Fruit fly (Drosophila melanogaster) whole organism, pupa: ENCODE results near the gene U2af50.

Experiments used
- CG17806 ChIP-seq: fragments of 200-800 bp; sonication (Bioruptor generic); optimal IDR thresholded peaks from 2 replicates; lab custom pipeline; 2018; ENCODE audit warnings: missing biosample characterization, mild to moderate bottlenecking, missing genetic modification characterization, moderate library complexity
- EcR ChIP-seq: fragments of 200-800 bp; sonication (Bioruptor generic); optimal IDR thresholded peaks from 3 replicates; lab custom pipeline; 2019; ENCODE audit warnings: missing biosample characterization, missing genetic modification characterization, mild to moderate bottlenecking, moderate library complexity, missing genetic modification reagents
- Ets98B ChIP-seq: fragments of 200-800 bp; sonication (Bioruptor generic); IDR thresholded peaks from 2 replicates; pipeline ENCODE4 v1.3.6; 2022; ENCODE audit warnings: missing biosample characterization, missing genetic modification characterization

dm6 chrX:16318858-16319557 is 39.8 kb downstream of the U2af50 start:
- TF ChIP-seq CG17806 (tag; lab: Kevin White, UChicago), result peak; percentile 77
- peak; percentile 94 for TF ChIP-seq EcR (GFP tag; lab: Kevin White, UChicago)
- peak; percentile 73 for TF ChIP-seq Ets98B (GFP tag; lab: Robert Waterston, UW)
